Worm (Caenorhabditis elegans) whole organism, late embryonic: ENCODE results near the gene cdh-8.

Source experiments
- ama-1 ChIP-seq: fragments of 150-350 bp; optimal IDR thresholded peaks from 2 replicates; lab custom pipeline; 2014
- ceh-18 ChIP-seq: sonication (generic microtip); optimal IDR thresholded peaks from 2 replicates; lab custom pipeline; 2016; ENCODE audit warnings: missing genetic modification characterization, missing compliant biosample characterization
- fkh-10 ChIP-seq: fragments of 150-350 bp; optimal IDR thresholded peaks from 2 replicates; lab custom pipeline; 2014; ENCODE audit warnings: missing biosample characterization, missing genetic modification reagents, missing genetic modification characterization
- hlh-15 ChIP-seq: sonication (generic microtip); optimal IDR thresholded peaks from 2 replicates; lab custom pipeline; 2016; ENCODE audit warnings: missing genetic modification characterization, missing compliant biosample characterization
- hlh-30 ChIP-seq: sonication (generic microtip); optimal IDR thresholded peaks from 2 replicates; lab custom pipeline; 2017; ENCODE audit warnings: antibody characterized with exemption, missing genetic modification characterization, missing compliant biosample characterization; ENCODE audit not compliant: insufficient read depth
- hlh-8 ChIP-seq: sonication (generic microtip); optimal IDR thresholded peaks from 2 replicates; lab custom pipeline; 2016; ENCODE audit warnings: missing genotype, missing genetic modification characterization, missing compliant biosample characterization
- lim-6 ChIP-seq: sonication (generic microtip); optimal IDR thresholded peaks from 2 replicates; lab custom pipeline; 2016; ENCODE audit warnings: missing genetic modification characterization, missing compliant biosample characterization
- lin-11 ChIP-seq: fragments of 200-800 bp; sonication (Bioruptor generic); optimal IDR thresholded peaks from 2 replicates; lab custom pipeline; 2018; ENCODE audit warnings: mild to moderate bottlenecking, missing genetic modification characterization, missing compliant biosample characterization
- pqm-1 ChIP-seq: sonication (generic microtip); optimal IDR thresholded peaks from 2 replicates; lab custom pipeline; 2016; ENCODE audit warnings: missing genetic modification characterization, missing compliant biosample characterization
- ref-2 ChIP-seq: sonication (generic microtip); optimal IDR thresholded peaks from 2 replicates; lab custom pipeline; 2016; ENCODE audit warnings: missing genetic modification characterization, missing compliant biosample characterization
- zip-5 ChIP-seq: sonication (generic microtip); optimal IDR thresholded peaks from 2 replicates; lab custom pipeline; 2016; ENCODE audit warnings: missing genetic modification characterization, missing compliant biosample characterization

- TF ChIP-seq hlh-15 (tag; lab: Kevin White, UChicago) (no peak), hlh-30 (tag; lab: Kevin White, UChicago) (no peak), ref-2 (tag; lab: Kevin White, UChicago) (no peak), lin-11 (no peak), ceh-18 (no peak), pqm-1 (tag; lab: Kevin White, UChicago) (no peak), hlh-8 (tag; lab: Kevin White, UChicago) (no peak), lim-6 (tag; lab: Kevin White, UChicago) (no peak), fkh-10 (GFP tag; lab: Kevin White, UChicago) (no peak), ama-1 (lab: Kevin White, UChicago) (no peak), zip-5 (tag; lab: Kevin White, UChicago) (no peak)
Observed at ce11 chrIV:396373-396772, 56.8 kb downstream of the cdh-8 start, which contains the start of gene rrp-8.
